Fruit fly (Drosophila melanogaster) whole organism, embryonic: ENCODE data around the gene RhoGAP5A.

Source experiments
- Abd-B ChIP-seq: fragments of 200-800 bp; sonication (Bioruptor generic); optimal IDR thresholded peaks from 2 replicates; lab custom pipeline; 2018; ENCODE audit warnings: missing biosample characterization, mild to moderate bottlenecking, missing genetic modification characterization, moderate library complexity
- Aef1 ChIP-seq: fragments of 200-800 bp; sonication (Bioruptor generic); IDR thresholded peaks from 3 replicates; pipeline ENCODE4 v1.3.6; 2022; ENCODE audit warnings: missing biosample characterization, missing genetic modification characterization
- Atf6 ChIP-seq: fragments of 200-800 bp; sonication (Bioruptor generic); IDR thresholded peaks from 2 replicates; pipeline ENCODE4 v1.3.6; 2022; ENCODE audit warnings: missing biosample characterization, missing genetic modification characterization
- BtbVII ChIP-seq: fragments of 200-800 bp; sonication (Bioruptor generic); optimal IDR thresholded peaks from 3 replicates; lab custom pipeline; 2017; ENCODE audit warnings: missing biosample characterization, mild to moderate bottlenecking, missing genetic modification characterization
- CG10321 ChIP-seq: fragments of 200-800 bp; sonication (Bioruptor generic); IDR thresholded peaks from 2 replicates; pipeline ENCODE4 v1.3.6; 2022; ENCODE audit warnings: missing biosample characterization, missing genetic modification characterization
- CG10654 ChIP-seq: fragments of 200-800 bp; sonication (Bioruptor generic); optimal IDR thresholded peaks from 2 replicates; lab custom pipeline; 2016; ENCODE audit warnings: missing biosample characterization, missing genetic modification characterization
- CG11695 ChIP-seq: fragments of 200-800 bp; sonication (Bioruptor generic); IDR thresholded peaks from 3 replicates; pipeline ENCODE4 v1.3.6; 2022; ENCODE audit warnings: missing biosample characterization, missing genetic modification characterization
- CG17359 ChIP-seq: fragments of 200-800 bp; sonication (Bioruptor generic); optimal IDR thresholded peaks from 3 replicates; lab custom pipeline; 2018; ENCODE audit warnings: missing biosample characterization, mild to moderate bottlenecking, missing genetic modification characterization, moderate library complexity
- CG2120 ChIP-seq: fragments of 200-800 bp; sonication (Bioruptor generic); optimal IDR thresholded peaks from 3 replicates; lab custom pipeline; 2016; ENCODE audit warnings: missing biosample characterization, missing genetic modification characterization
- CG2875 ChIP-seq: fragments of 200-800 bp; sonication (Bioruptor generic); optimal IDR thresholded peaks from 2 replicates; lab custom pipeline; 2017; ENCODE audit warnings: missing biosample characterization, mild to moderate bottlenecking, missing genetic modification characterization, missing genetic modification reagents
- CG43689 ChIP-seq: fragments of 200-800 bp; sonication (Bioruptor generic); IDR thresholded peaks from 2 replicates; pipeline ENCODE4 v1.3.6; 2022; ENCODE audit warnings: missing biosample characterization, missing genetic modification characterization
- CG8478 ChIP-seq: fragments of >200 bp; optimal IDR thresholded peaks from 2 replicates; lab custom pipeline; 2018
- CTCF ChIP-seq: fragments of 200-800 bp; sonication (Bioruptor generic); optimal IDR thresholded peaks from 2 replicates; lab custom pipeline; 2017; ENCODE audit warnings: missing biosample characterization, mild to moderate bottlenecking, missing genetic modification characterization, moderate library complexity
- Dad ChIP-seq: fragments of 200-800 bp; sonication (Bioruptor generic); optimal IDR thresholded peaks from 3 replicates; lab custom pipeline; 2016; ENCODE audit warnings: missing biosample characterization, missing genetic modification characterization
- Dfd ChIP-seq, 2 experiments: fragments of >200 bp; optimal IDR thresholded peaks; 2 replicates each; lab custom pipeline; 2017; ENCODE audit warnings: missing biosample characterization in 2 of 2, missing genetic modification characterization in 2 of 2
- Hr51 ChIP-seq, 2 experiments: fragments of 200-800 bp; sonication (Bioruptor generic); optimal IDR thresholded peaks; 2 replicates in 1 of 2; 3 replicates in 1 of 2; lab custom pipeline; 2016 to 2018; ENCODE audit warnings: missing biosample characterization in 2 of 2, missing genetic modification characterization in 2 of 2, mild to moderate bottlenecking in 1 of 2, moderate library complexity in 1 of 2
- Jarid2 ChIP-seq: fragments of 200-800 bp; sonication (Bioruptor generic); optimal IDR thresholded peaks from 3 replicates; lab custom pipeline; 2017; ENCODE audit warnings: mild to moderate bottlenecking, missing biosample characterization, missing genetic modification reagents, missing genetic modification characterization
- MESR4 ChIP-seq: fragments of 200-800 bp; sonication (Bioruptor generic); optimal IDR thresholded peaks from 2 replicates; lab custom pipeline; 2018; ENCODE audit warnings: missing biosample characterization, mild to moderate bottlenecking, missing genetic modification characterization, moderate library complexity
- MTF-1 ChIP-seq: fragments of 200-800 bp; sonication (Bioruptor generic); optimal IDR thresholded peaks from 2 replicates; lab custom pipeline; 2018; ENCODE audit warnings: missing biosample characterization, mild to moderate bottlenecking, missing genetic modification characterization, borderline replicate concordance
- Nf-YA ChIP-seq: fragments of 200-800 bp; sonication (Bioruptor generic); IDR thresholded peaks from 2 replicates; pipeline ENCODE4 v1.3.6; 2022; ENCODE audit warnings: missing biosample characterization, missing genetic modification characterization
- Nf-YB ChIP-seq: fragments of 200-800 bp; sonication (Bioruptor generic); optimal IDR thresholded peaks from 3 replicates; lab custom pipeline; 2019; ENCODE audit warnings: missing biosample characterization, mild to moderate bottlenecking, missing genetic modification characterization, moderate library complexity
- Pdp1 ChIP-seq, 2 experiments: fragments of 200-800 bp; sonication (Bioruptor generic); optimal IDR thresholded peaks; 3 replicates each; lab custom pipeline; 2016; ENCODE audit warnings: missing biosample characterization in 2 of 2, missing genetic modification characterization in 2 of 2, mild to moderate bottlenecking in 1 of 2, moderate library complexity in 1 of 2
- Ptx1 ChIP-seq: fragments of 200-800 bp; sonication (Bioruptor generic); IDR thresholded peaks from 2 replicates; pipeline ENCODE4 v1.3.6; 2022; ENCODE audit warnings: missing biosample characterization, missing genetic modification characterization
- ac ChIP-seq: fragments of 200-800 bp; sonication (Bioruptor generic); optimal IDR thresholded peaks from 3 replicates; lab custom pipeline; 2017; ENCODE audit warnings: missing biosample characterization, mild to moderate bottlenecking, missing genetic modification characterization
- crol ChIP-seq: fragments of 200-800 bp; sonication (Bioruptor generic); IDR thresholded peaks from 2 replicates; pipeline ENCODE4 v1.3.6; 2022; ENCODE audit warnings: missing biosample characterization, missing genetic modification characterization
- klu ChIP-seq: fragments of 200-800 bp; sonication (Bioruptor generic); IDR thresholded peaks from 2 replicates; pipeline ENCODE4 v1.3.6; 2022; ENCODE audit warnings: missing biosample characterization, missing genetic modification characterization
- knrl ChIP-seq: fragments of 200-800 bp; sonication (Bioruptor generic); IDR thresholded peaks from 3 replicates; pipeline ENCODE4 v1.3.6; 2022; ENCODE audit warnings: missing biosample characterization, missing genetic modification characterization; ENCODE audit not compliant: partially characterized antibody
- mam ChIP-seq: fragments of 200-800 bp; sonication (Bioruptor generic); optimal IDR thresholded peaks from 3 replicates; lab custom pipeline; 2016; ENCODE audit warnings: missing biosample characterization, missing genetic modification characterization
- otp ChIP-seq: fragments of 200-800 bp; sonication (Bioruptor generic); IDR thresholded peaks from 3 replicates; pipeline ENCODE4, ENCODE4 v1.3.6; 2022; ENCODE audit warnings: missing biosample characterization, missing genetic modification characterization
- pb ChIP-seq: fragments of 200-800 bp; sonication (Bioruptor generic); optimal IDR thresholded peaks from 3 replicates; lab custom pipeline; 2016; ENCODE audit warnings: missing biosample characterization, missing genetic modification characterization
- prd ChIP-seq, 3 experiments: fragments of >200 bp in 2 of 3; fragments of 200-800 bp in 1 of 3; sonication (Bioruptor generic) in 1 of 3; optimal IDR thresholded peaks in 2 of 3; IDR thresholded peaks in 1 of 3; 2 replicates in 2 of 3; 3 replicates in 1 of 3; pipeline versions ENCODE4 v1.3.6 to Lab custom; 2017 to 2022; ENCODE audit warnings: missing biosample characterization in 1 of 3, missing genetic modification characterization in 1 of 3
- scrt ChIP-seq: fragments of 200-800 bp; sonication (Bioruptor generic); optimal IDR thresholded peaks from 2 replicates; lab custom pipeline; 2018; ENCODE audit warnings: missing biosample characterization, mild to moderate bottlenecking, missing genetic modification characterization, moderate library complexity
- sens ChIP-seq: fragments of 200-800 bp; sonication (Bioruptor generic); peaks from one replicate; lab custom pipeline; 2016; ENCODE audit warnings: missing biosample characterization, missing genetic modification characterization
- sob ChIP-seq: fragments of 200-800 bp; sonication (Bioruptor generic); IDR thresholded peaks from 2 replicates; pipeline ENCODE4 v1.3.6; 2022; ENCODE audit warnings: missing biosample characterization, missing genetic modification characterization
- sr ChIP-seq: fragments of 200-800 bp; sonication (Bioruptor generic); IDR thresholded peaks from 3 replicates; pipeline ENCODE4 v1.3.6; 2022; ENCODE audit warnings: missing biosample characterization, missing genetic modification characterization
- ttk ChIP-seq: fragments of 200-800 bp; sonication (Bioruptor generic); IDR thresholded peaks from 2 replicates; pipeline ENCODE4 v2.1.2; 2022; ENCODE audit warnings: missing biosample characterization, missing genetic modification characterization
- twi ChIP-seq: fragments of 200-800 bp; optimal IDR thresholded peaks from 2 replicates; lab custom pipeline; 2019; ENCODE audit warnings: missing biosample characterization, mild to moderate bottlenecking, missing genetic modification characterization, moderate library complexity
- vvl ChIP-seq: fragments of 200-800 bp; sonication (Bioruptor generic); IDR thresholded peaks from 2 replicates; pipeline ENCODE4 v1.3.6; 2022; ENCODE audit warnings: missing biosample characterization, missing genetic modification characterization
- zen2 ChIP-seq: fragments of 200-800 bp; sonication (Bioruptor generic); IDR thresholded peaks from 3 replicates; pipeline ENCODE4 v1.3.6; 2022; ENCODE audit warnings: missing biosample characterization, missing genetic modification characterization; ENCODE audit not compliant: partially characterized antibody

RhoGAP5A gene

DNA sequence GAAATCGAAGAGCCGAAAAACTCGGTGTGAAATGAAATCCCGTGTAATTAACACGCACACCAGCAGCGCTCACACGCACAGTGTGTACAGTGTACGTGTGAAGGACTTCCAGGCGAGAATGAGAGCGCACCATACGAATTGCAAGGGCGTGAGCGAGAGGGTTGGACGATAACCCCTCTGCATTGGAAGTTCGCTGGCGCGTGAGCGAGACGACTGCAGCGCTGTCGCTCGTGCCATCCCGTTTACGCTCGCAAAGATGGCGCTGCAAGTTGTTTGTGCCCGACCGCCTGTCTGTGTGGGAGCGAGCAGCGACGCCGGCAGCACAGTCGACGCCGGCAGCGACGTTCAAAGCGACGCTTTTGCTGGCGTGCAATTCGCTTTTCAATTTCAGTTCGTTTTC lies 24.7 kb downstream of the RhoGAP5A start, which contains the start of gene Vsx1 (continued):
- TF ChIP-seq Dfd (GFP tag; optimal IDR thresholded peaks at IDR 0.05; lab: Kevin White, UChicago) = peak in 1 of 2 experiments; percentile 2
- peak; percentile 55; the same call in 1 of the 3 replicates for TF ChIP-seq sr (GFP tag; lab: Robert Waterston, UW)
- TF ChIP-seq ttk (GFP tag; lab: Robert Waterston, UW) = no peak
- no peak for TF ChIP-seq Atf6 (GFP tag; lab: Robert Waterston, UW)
- no peak for TF ChIP-seq CG17359 (tag; lab: Kevin White, UChicago)
- peak; percentile 20; the same call in 1 of the 3 replicates for TF ChIP-seq Aef1
- no peak for TF ChIP-seq zen2
- TF ChIP-seq CG2875 (GFP tag; lab: Kevin White, UChicago) = no peak
- TF ChIP-seq Nf-YA (GFP tag; lab: Robert Waterston, UW) = peak; percentile 65
- no peak for TF ChIP-seq CG10654 (GFP tag; lab: Kevin White, UChicago)
- TF ChIP-seq scrt (GFP tag; lab: Kevin White, UChicago) = no peak
- peak; percentile 98 for TF ChIP-seq CG10321 (GFP tag; lab: Robert Waterston, UW)
- TF ChIP-seq twi (tag; lab: Kevin White, UChicago) = peak; percentile 27
- no peak for TF ChIP-seq MTF-1 (GFP tag; lab: Kevin White, UChicago)
- peak; percentile 47 for TF ChIP-seq sens (GFP tag; lab: Kevin White, UChicago)
- TF ChIP-seq sob (GFP tag; lab: Robert Waterston, UW) = 0 out of 2 replicates have a peak, but pooled peaks have one; percentile 32
- no peak for TF ChIP-seq pb
- peak; percentile 64 for TF ChIP-seq crol
- no peak for TF ChIP-seq Pdp1 (GFP tag; optimal IDR thresholded peaks at IDR 0.05; lab: Kevin White, UChicago)
- peak; percentile 35; the same call in 1 of the 3 replicates for TF ChIP-seq knrl (GFP tag; lab: Robert Waterston, UW)
- no peak for TF ChIP-seq CG43689
- TF ChIP-seq Abd-B = peak; percentile 26
- TF ChIP-seq CG2120 = no peak
- TF ChIP-seq vvl (GFP tag; lab: Robert Waterston, UW) = 0 out of 2 replicates have a peak, but pooled peaks have one; percentile 14
- no peak for TF ChIP-seq BtbVII (GFP tag; lab: Kevin White, UChicago)
- TF ChIP-seq mam (GFP tag; lab: Kevin White, UChicago) = no peak
- peak; percentile 100 for TF ChIP-seq CG8478 (lab: Kevin White, UChicago)
- no peak for TF ChIP-seq MESR4
- no peak for TF ChIP-seq ac
- peak; percentile 96 for TF ChIP-seq Nf-YB (GFP tag; lab: Kevin White, UChicago)
- peak; percentile 57 for TF ChIP-seq Jarid2 (GFP tag; lab: Kevin White, UChicago)
- no peak for TF ChIP-seq Hr51 (GFP tag; optimal IDR thresholded peaks at IDR 0.05; lab: Kevin White, UChicago)
- 0 out of 3 replicates have a peak, but pooled peaks have one; percentile 13 for TF ChIP-seq otp (GFP tag; lab: Robert Waterston, UW)

DNA sequence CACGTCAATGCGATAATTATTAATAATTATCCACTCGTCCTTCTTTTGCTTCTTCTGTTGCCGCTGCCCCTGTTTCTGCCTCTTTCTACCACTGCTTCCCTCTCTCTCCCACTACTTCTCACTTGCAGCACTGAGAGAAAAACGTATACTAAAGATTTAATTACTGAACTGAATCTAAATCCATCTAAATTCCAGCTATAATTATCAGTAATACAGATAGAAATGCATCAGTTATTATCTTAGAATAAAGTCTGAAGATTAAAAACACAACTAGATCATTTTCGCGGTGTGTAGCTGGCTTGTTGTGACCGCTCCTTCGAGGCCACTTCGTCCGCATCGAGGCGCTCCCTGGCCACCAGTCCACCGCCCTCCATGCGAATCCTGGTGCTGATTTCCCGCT lies 28.6 kb downstream of the RhoGAP5A start:
- no peak for TF ChIP-seq Ptx1
- no peak for TF ChIP-seq CG11695
- TF ChIP-seq prd (optimal IDR thresholded peaks at IDR 0.05; lab: Kevin White, UChicago) = no peak
- TF ChIP-seq prd (GFP tag; IDR thresholded peaks at IDR 0.05; lab: Robert Waterston, UW) = peak; percentile 64; the same call in 2 of the 3 replicates
- TF ChIP-seq Dad (GFP tag; lab: Kevin White, UChicago) = no peak

DNA sequence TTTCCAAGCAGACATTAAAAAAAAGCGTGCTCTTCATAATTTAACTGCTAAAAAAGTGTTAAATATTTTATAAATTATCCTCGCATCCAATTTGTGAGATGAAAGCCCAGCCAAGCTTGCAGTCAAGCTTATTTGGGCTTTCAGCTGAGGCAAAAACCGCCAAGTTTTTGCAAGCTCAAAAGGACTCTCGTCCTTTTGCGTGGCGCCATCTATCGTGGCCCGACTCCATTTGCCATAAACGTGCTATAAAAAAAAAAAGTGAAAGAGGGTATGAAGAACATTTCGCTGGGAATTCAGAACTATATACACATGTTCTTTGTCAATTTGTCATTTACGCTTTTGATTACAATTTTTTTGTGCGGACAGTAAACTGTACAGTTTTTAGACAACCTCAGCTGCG lies 30.2 kb downstream of the RhoGAP5A start:
- TF ChIP-seq CTCF = peak; percentile 86
- no peak for TF ChIP-seq klu (GFP tag; lab: Robert Waterston, UW)
- TF ChIP-seq, all 482 proteins: peak for 1
